Worm (Caenorhabditis elegans) whole organism, L2 larva: Measurements from ENCODE around the gene F32D8.14.

Source experiments
- C34F6.9 ChIP-seq: fragments of 150-350 bp; optimal IDR thresholded peaks from 2 replicates; lab custom pipeline; 2014; ENCODE audit warnings: missing biosample characterization, missing genetic modification characterization
- F13H6.1 ChIP-seq: sonication (generic microtip); optimal IDR thresholded peaks from 2 replicates; lab custom pipeline; 2016; ENCODE audit warnings: missing genetic modification characterization, missing compliant biosample characterization
- Y55F3AM.14 ChIP-seq: fragments of 200-800 bp; sonication (Bioruptor generic); optimal IDR thresholded peaks from 2 replicates; lab custom pipeline; 2018; ENCODE audit warnings: mild to moderate bottlenecking, missing genetic modification characterization, missing compliant biosample characterization
- aly-2 ChIP-seq: fragments of 150-350 bp; optimal IDR thresholded peaks from 2 replicates; lab custom pipeline; 2014; ENCODE audit warnings: missing biosample characterization, missing genetic modification characterization
- blmp-1 ChIP-seq: sonication (generic microtip); optimal IDR thresholded peaks from 2 replicates; lab custom pipeline; 2017; ENCODE audit warnings: missing genetic modification characterization, mild to moderate bottlenecking, missing compliant biosample characterization, antibody characterized with exemption, moderate library complexity; ENCODE audit not compliant: insufficient read depth
- ceh-16 ChIP-seq: fragments of 150-350 bp; optimal IDR thresholded peaks from 2 replicates; lab custom pipeline; 2014; ENCODE audit warnings: missing biosample characterization, missing genetic modification characterization
- ceh-82 ChIP-seq: fragments of 150-350 bp; optimal IDR thresholded peaks from 2 replicates; lab custom pipeline; 2014; ENCODE audit warnings: missing biosample characterization, missing genetic modification characterization
- crh-2 ChIP-seq: sonication (generic microtip); optimal IDR thresholded peaks from 2 replicates; lab custom pipeline; 2017; ENCODE audit warnings: missing biosample characterization, missing genetic modification characterization
- elt-1 ChIP-seq: fragments of 150-350 bp; optimal IDR thresholded peaks from 2 replicates; lab custom pipeline; 2014; ENCODE audit warnings: missing biosample characterization, missing genetic modification characterization
- elt-3 ChIP-seq: sonication (generic microtip); optimal IDR thresholded peaks from 2 replicates; lab custom pipeline; 2017; ENCODE audit warnings: missing biosample characterization, missing genetic modification characterization
- fos-1 ChIP-seq: fragments of 150-350 bp; optimal IDR thresholded peaks from 2 replicates; lab custom pipeline; 2014; ENCODE audit warnings: missing biosample characterization, missing genetic modification characterization
- gmeb-1 ChIP-seq: fragments of 150-350 bp; optimal IDR thresholded peaks from 2 replicates; lab custom pipeline; 2014; ENCODE audit warnings: missing biosample characterization, missing genetic modification characterization
- lsy-2 ChIP-seq, 2 experiments: fragments of 150-350 bp in 1 of 2; sonication (generic microtip) in 1 of 2; optimal IDR thresholded peaks; 2 replicates each; lab custom pipeline; 2014 to 2017; ENCODE audit warnings: missing biosample characterization in 2 of 2, missing genetic modification characterization in 2 of 2
- mab-5 ChIP-seq: fragments of 150-350 bp; optimal IDR thresholded peaks from 2 replicates; lab custom pipeline; 2014; ENCODE audit warnings: missing biosample characterization, missing genetic modification characterization
- mbf-1 ChIP-seq: sonication (generic microtip); optimal IDR thresholded peaks from 2 replicates; lab custom pipeline; 2017; ENCODE audit warnings: missing biosample characterization, missing genetic modification characterization
- mdl-1 ChIP-seq, 2 experiments: fragments of 150-350 bp in 1 of 2; sonication (generic microtip) in 1 of 2; optimal IDR thresholded peaks; 2 replicates each; lab custom pipeline; 2017; ENCODE audit warnings: missing biosample characterization in 2 of 2, missing genetic modification characterization in 2 of 2
- nhr-12 ChIP-seq: fragments of 150-350 bp; optimal IDR thresholded peaks from 2 replicates; lab custom pipeline; 2014; ENCODE audit warnings: missing biosample characterization, missing genetic modification characterization
- nhr-129 ChIP-seq: fragments of 150-350 bp; optimal IDR thresholded peaks from 2 replicates; lab custom pipeline; 2014; ENCODE audit warnings: missing biosample characterization, missing genetic modification characterization
- nhr-21 ChIP-seq: fragments of 150-350 bp; optimal IDR thresholded peaks from 2 replicates; lab custom pipeline; 2014; ENCODE audit warnings: missing biosample characterization, missing genetic modification characterization
- nhr-25 ChIP-seq: fragments of 150-350 bp; sonication (generic microtip); optimal IDR thresholded peaks from 3 replicates; lab custom pipeline; 2014; ENCODE audit warnings: missing biosample characterization, missing genetic modification characterization
- nhr-77 ChIP-seq: fragments of 150-350 bp; optimal IDR thresholded peaks from 2 replicates; lab custom pipeline; 2014; ENCODE audit warnings: missing biosample characterization, missing genetic modification characterization
- peb-1 ChIP-seq: fragments of 150-350 bp; optimal IDR thresholded peaks from 2 replicates; lab custom pipeline; 2014; ENCODE audit warnings: missing biosample characterization, missing genetic modification characterization
- sem-4 ChIP-seq: fragments of 150-350 bp; optimal IDR thresholded peaks from 2 replicates; lab custom pipeline; 2014; ENCODE audit warnings: missing biosample characterization, missing genetic modification reagents, missing genetic modification characterization
- skn-1 ChIP-seq: sonication (generic microtip); optimal IDR thresholded peaks from 2 replicates; lab custom pipeline; 2017; ENCODE audit warnings: missing biosample characterization, missing genetic modification characterization
- sma-3 ChIP-seq: sonication (generic microtip); optimal IDR thresholded peaks from 2 replicates; lab custom pipeline; 2016; ENCODE audit warnings: missing genetic modification reagents, missing genetic modification characterization, missing compliant biosample characterization
- sma-9 ChIP-seq, 2 experiments: fragments of 150-350 bp in 1 of 2; sonication (generic microtip) in 1 of 2; optimal IDR thresholded peaks; 2 replicates each; lab custom pipeline; 2014 to 2016; ENCODE audit warnings: missing genetic modification characterization in 2 of 2, mild to moderate bottlenecking in 1 of 2, missing biosample characterization in 1 of 2, missing compliant biosample characterization in 1 of 2, missing genetic modification reagents in 1 of 2, moderate library complexity in 1 of 2
- unc-39 ChIP-seq: fragments of 150-350 bp; optimal IDR thresholded peaks from 2 replicates; lab custom pipeline; 2014; ENCODE audit warnings: missing biosample characterization, missing genetic modification characterization
- unc-55 ChIP-seq: fragments of 150-350 bp; sonication (generic microtip); optimal IDR thresholded peaks from 3 replicates; lab custom pipeline; 2014; ENCODE audit warnings: missing biosample characterization, missing genetic modification reagents, missing genetic modification characterization
- zag-1 ChIP-seq: fragments of 150-350 bp; optimal IDR thresholded peaks from 2 replicates; lab custom pipeline; 2014; ENCODE audit warnings: missing biosample characterization, missing genetic modification characterization
- ztf-4 ChIP-seq: fragments of 150-350 bp; optimal IDR thresholded peaks from 2 replicates; lab custom pipeline; 2014; ENCODE audit warnings: missing biosample characterization, missing genetic modification characterization

F32D8.14 gene

ce11 chrV:10867586-10867985 is 27.0 kb downstream of the F32D8.14 start:
- peak; percentile 70 for TF ChIP-seq Y55F3AM.14 (GFP tag; lab: Kevin White, UChicago)
- TF ChIP-seq unc-55 (GFP tag; lab: Kevin White, UChicago), result peak; percentile 19
- TF ChIP-seq mbf-1 (tag; lab: Kevin White, UChicago), result no peak
- peak; percentile 8 for TF ChIP-seq F13H6.1 (tag; lab: Kevin White, UChicago)
- peak; percentile 0 for TF ChIP-seq sem-4
- TF ChIP-seq skn-1 (tag; lab: Kevin White, UChicago), result no peak
- TF ChIP-seq C34F6.9 (tag; lab: Kevin White, UChicago), result peak; percentile 51
- peak; percentile 92 for TF ChIP-seq crh-2 (tag; lab: Kevin White, UChicago)
- peak; percentile 19 to 40 for TF ChIP-seq mdl-1 (tag; optimal IDR thresholded peaks at IDR 0.05; lab: Kevin White, UChicago)
- peak; percentile 45 for TF ChIP-seq nhr-129 (tag; lab: Kevin White, UChicago)
- TF ChIP-seq nhr-25 (tag; lab: Kevin White, UChicago), result peak; percentile 35
- no peak for TF ChIP-seq unc-39 (tag; lab: Kevin White, UChicago)
- TF ChIP-seq blmp-1 (tag; lab: Kevin White, UChicago), result peak; percentile 78
- peak; percentile 39 for TF ChIP-seq nhr-21 (tag; lab: Kevin White, UChicago)
- TF ChIP-seq ztf-4, result peak; percentile 7
- TF ChIP-seq lsy-2 (tag; optimal IDR thresholded peaks at IDR 0.05; lab: Kevin White, UChicago), result peak in 1 of 2 experiments; percentile 48
- TF ChIP-seq sma-3 (GFP tag; lab: Kevin White, UChicago), result peak; percentile 9
- peak; percentile 32 for TF ChIP-seq fos-1
- TF ChIP-seq gmeb-1 (tag; lab: Kevin White, UChicago), result no peak
- peak; percentile 75 for TF ChIP-seq sma-9 (GFP tag; optimal IDR thresholded peaks at IDR 0.05; lab: Kevin White, UChicago)
- no peak for TF ChIP-seq sma-9 (tag; optimal IDR thresholded peaks at IDR 0.05; lab: Kevin White, UChicago)

DNA sequence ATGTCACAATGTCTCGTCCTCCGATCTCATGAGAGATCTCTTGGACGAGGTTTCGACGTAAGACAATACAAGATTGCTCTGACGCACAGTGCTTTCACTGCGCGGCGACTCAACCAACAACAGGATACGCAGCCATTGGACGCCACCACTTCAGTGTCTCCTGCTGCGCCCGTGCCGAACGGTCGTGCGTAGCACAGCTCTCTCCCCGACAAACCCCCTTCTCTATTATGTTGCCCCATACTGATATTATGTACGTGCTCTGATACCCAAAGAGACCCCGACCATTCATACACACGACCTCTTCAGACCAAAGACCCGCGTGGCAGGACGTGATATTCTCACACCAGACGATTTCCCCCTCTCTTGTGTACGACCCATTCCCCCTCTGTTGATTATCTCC is 28.2 kb downstream of the F32D8.14 start:
- peak; percentile 30 for TF ChIP-seq Y55F3AM.14 (GFP tag; lab: Kevin White, UChicago)

DNA sequence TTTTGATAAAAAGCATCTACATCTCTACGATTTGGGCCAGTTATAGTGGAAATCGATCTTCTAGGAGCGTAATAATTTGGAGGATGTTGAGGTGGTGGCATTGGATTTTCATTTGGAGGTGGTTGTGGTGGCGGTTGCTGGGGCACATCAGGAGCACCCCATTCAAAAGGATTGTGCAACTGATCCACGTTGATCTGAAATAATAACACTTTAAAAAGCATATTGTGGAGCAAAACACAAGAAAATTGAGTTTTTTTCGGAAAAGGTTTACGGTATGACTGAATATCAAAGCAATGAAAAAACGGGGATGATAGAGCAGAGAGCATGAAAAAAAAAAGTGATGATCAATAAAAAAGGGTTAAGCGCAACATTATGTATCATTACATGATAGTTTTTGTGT is 29.0 kb downstream of the F32D8.14 start, which contains the start of gene saeg-1:
Gene saeg-1 (minus strand): TSS at position 101 of the 400 bp plus-strand sequence.
- TF ChIP-seq zag-1 (tag; lab: Kevin White, UChicago) (no peak), ceh-82 (no peak), sma-3 (GFP tag; lab: Kevin White, UChicago) (no peak)

ce11 chrV:10862457-10863097 is 32.0 kb downstream of the F32D8.14 start:
- no peak for TF ChIP-seq nhr-77 (tag; lab: Kevin White, UChicago)
- TF ChIP-seq nhr-21 (tag; lab: Kevin White, UChicago), result peak; percentile 8
- TF ChIP-seq sma-9 (GFP tag; optimal IDR thresholded peaks at IDR 0.05; lab: Kevin White, UChicago), result peak; percentile 44
- TF ChIP-seq sma-9 (tag; optimal IDR thresholded peaks at IDR 0.05; lab: Kevin White, UChicago), result no peak
- TF ChIP-seq, all 48 proteins: peak for 2

DNA sequence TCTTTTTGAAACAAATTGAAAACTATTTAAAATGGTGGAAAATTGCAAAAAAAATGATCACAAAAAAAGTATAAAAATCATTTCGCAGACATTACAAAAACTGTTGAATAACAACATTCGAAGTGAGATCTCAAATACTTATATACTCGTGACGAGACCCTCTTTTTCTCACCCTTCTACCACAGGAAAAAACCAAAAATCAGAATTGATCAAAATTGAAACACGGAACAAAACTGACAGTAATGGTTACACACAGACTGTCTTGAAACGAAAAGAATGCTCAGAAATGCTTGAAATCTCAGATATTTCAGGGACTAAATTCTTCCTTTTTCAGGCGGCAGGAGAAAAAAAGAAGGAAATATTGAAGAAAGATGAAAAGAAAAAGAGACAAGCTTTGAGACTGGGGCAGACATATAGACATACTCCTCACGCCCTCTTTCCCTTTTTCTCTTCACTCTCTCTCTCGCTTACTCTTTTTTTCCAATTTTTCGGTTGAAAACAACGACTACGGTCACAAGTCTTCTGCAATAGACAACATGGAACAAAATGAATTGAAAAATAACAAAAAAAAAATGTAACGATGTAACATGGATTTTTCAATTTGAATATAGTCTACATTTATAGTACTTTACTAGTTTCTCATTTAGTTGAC is 32.9 kb downstream of the F32D8.14 start:
- TF ChIP-seq C34F6.9 (tag; lab: Kevin White, UChicago) (peak; percentile 71), sem-4 (no peak), unc-55 (GFP tag; lab: Kevin White, UChicago) (peak; percentile 41), fos-1 (no peak), F13H6.1 (tag; lab: Kevin White, UChicago) (peak; percentile 7), sma-9 (GFP tag; optimal IDR thresholded peaks at IDR 0.05; lab: Kevin White, UChicago) (peak; percentile 37), sma-9 (tag; optimal IDR thresholded peaks at IDR 0.05; lab: Kevin White, UChicago) (no peak), lsy-2 (tag; optimal IDR thresholded peaks at IDR 0.05; lab: Kevin White, UChicago) (peak in 1 of 2 experiments; percentile 36), mab-5 (tag; lab: Kevin White, UChicago) (no peak), peb-1 (tag; lab: Kevin White, UChicago) (no peak), Y55F3AM.14 (GFP tag; lab: Kevin White, UChicago) (peak; percentile 54), skn-1 (tag; lab: Kevin White, UChicago) (no peak), elt-1 (tag; lab: Kevin White, UChicago) (no peak), elt-3 (tag; lab: Kevin White, UChicago) (no peak), crh-2 (tag; lab: Kevin White, UChicago) (no peak), ztf-4 (peak; percentile 38), nhr-12 (tag; lab: Kevin White, UChicago) (no peak), ceh-16 (tag; lab: Kevin White, UChicago) (no peak), aly-2 (no peak), nhr-129 (tag; lab: Kevin White, UChicago) (peak; percentile 74)
